Fruit fly (Drosophila melanogaster) whole organism, prepupa: ENCODE data around the gene wts.

Experiments
- Blimp-1 ChIP-seq: fragments of 200-800 bp; sonication (Bioruptor generic); optimal IDR thresholded peaks from 3 replicates; lab custom pipeline; 2017; ENCODE audit warnings: missing biosample characterization, missing genetic modification characterization, mild to moderate bottlenecking, moderate library complexity, missing genetic modification reagents
- CG10669 ChIP-seq: fragments of 200-800 bp; sonication (Bioruptor generic); optimal IDR thresholded peaks from 3 replicates; lab custom pipeline; 2018; ENCODE audit warnings: missing biosample characterization, mild to moderate bottlenecking, missing genetic modification characterization, moderate library complexity
- CG11294 ChIP-seq: fragments of 200-800 bp; sonication (Bioruptor generic); IDR thresholded peaks from 2 replicates; pipeline ENCODE4 v1.3.6; 2022; ENCODE audit warnings: missing biosample characterization, missing genetic modification characterization
- CG11762 ChIP-seq: fragments of 200-800 bp; sonication (Bioruptor generic); optimal IDR thresholded peaks from 3 replicates; lab custom pipeline; 2016; ENCODE audit warnings: missing biosample characterization, missing genetic modification characterization; ENCODE audit not compliant: insufficient read depth
- CG11902 ChIP-seq: fragments of 200-800 bp; sonication (Bioruptor generic); optimal IDR thresholded peaks from 3 replicates; lab custom pipeline; 2016; ENCODE audit warnings: missing biosample characterization, missing genetic modification characterization
- CG1621 ChIP-seq: fragments of 200-800 bp; sonication (Bioruptor generic); optimal IDR thresholded peaks from 3 replicates; lab custom pipeline; 2018; ENCODE audit warnings: missing biosample characterization, mild to moderate bottlenecking, missing genetic modification characterization
- CG16779 ChIP-seq: fragments of 200-800 bp; sonication (Bioruptor generic); optimal IDR thresholded peaks from 3 replicates; lab custom pipeline; 2017; ENCODE audit warnings: missing biosample characterization, mild to moderate bottlenecking, missing genetic modification characterization
- CG3032 ChIP-seq: fragments of 200-800 bp; optimal IDR thresholded peaks from 2 replicates; lab custom pipeline; 2019; ENCODE audit warnings: missing biosample characterization, mild to moderate bottlenecking, missing genetic modification characterization, moderate library complexity
- CG31627 ChIP-seq: fragments of 200-800 bp; sonication (Bioruptor generic); optimal IDR thresholded peaks from 3 replicates; lab custom pipeline; 2016; ENCODE audit warnings: missing biosample characterization, missing genetic modification characterization
- CG34406 ChIP-seq: fragments of 200-800 bp; sonication (Bioruptor generic); optimal IDR thresholded peaks from 3 replicates; lab custom pipeline; 2016; ENCODE audit warnings: missing biosample characterization, missing genetic modification characterization
- CG3919 ChIP-seq: fragments of 200-800 bp; sonication (Bioruptor generic); optimal IDR thresholded peaks from 3 replicates; lab custom pipeline; 2016; ENCODE audit warnings: missing biosample characterization, missing genetic modification characterization
- CG4318 ChIP-seq: fragments of 200-800 bp; sonication (Bioruptor generic); optimal IDR thresholded peaks from 3 replicates; lab custom pipeline; 2017; ENCODE audit warnings: missing biosample characterization, mild to moderate bottlenecking, missing genetic modification characterization
- CG6163 ChIP-seq: fragments of 200-800 bp; sonication (Bioruptor generic); IDR thresholded peaks from 3 replicates; pipeline ENCODE4 v1.3.6; 2022; ENCODE audit warnings: missing biosample characterization, missing genetic modification characterization
- CG6276 ChIP-seq: fragments of 200-800 bp; sonication (Bioruptor generic); optimal IDR thresholded peaks from 2 replicates; lab custom pipeline; 2017; ENCODE audit warnings: missing biosample characterization, mild to moderate bottlenecking, missing genetic modification characterization
- CG6792 ChIP-seq: fragments of 200-800 bp; sonication (Bioruptor generic); optimal IDR thresholded peaks from 3 replicates; lab custom pipeline; 2016; ENCODE audit warnings: missing biosample characterization, missing genetic modification characterization
- CG6854 ChIP-seq: fragments of 200-800 bp; sonication (Bioruptor generic); optimal IDR thresholded peaks from 2 replicates; lab custom pipeline; 2017; ENCODE audit warnings: missing biosample characterization, mild to moderate bottlenecking, missing genetic modification characterization
- CG7368 ChIP-seq: fragments of 200-800 bp; sonication (Bioruptor generic); optimal IDR thresholded peaks from 3 replicates; lab custom pipeline; 2016; ENCODE audit warnings: missing biosample characterization, missing genetic modification characterization
- CG8319 ChIP-seq: fragments of 200-800 bp; sonication (Bioruptor generic); optimal IDR thresholded peaks from 3 replicates; lab custom pipeline; 2016; ENCODE audit warnings: missing biosample characterization, missing genetic modification characterization
- Eip75B ChIP-seq: fragments of 200-800 bp; sonication (Bioruptor generic); optimal IDR thresholded peaks from 3 replicates; lab custom pipeline; 2016; ENCODE audit warnings: missing biosample characterization, missing genetic modification characterization
- Eip78C ChIP-seq: fragments of 200-800 bp; sonication (Bioruptor generic); peaks from one replicate; lab custom pipeline; 2016; ENCODE audit warnings: missing biosample characterization, missing genetic modification characterization
- Eip93F ChIP-seq: fragments of 200-800 bp; sonication (Bioruptor generic); optimal IDR thresholded peaks from 2 replicates; lab custom pipeline; 2016; ENCODE audit warnings: missing biosample characterization, mild to moderate bottlenecking, missing genetic modification characterization
- Ets96B ChIP-seq: fragments of 200-800 bp; optimal IDR thresholded peaks from 2 replicates; lab custom pipeline; 2019; ENCODE audit warnings: missing biosample characterization, mild to moderate bottlenecking, missing genetic modification characterization, moderate library complexity
- Hr38 ChIP-seq: sonication (Bioruptor generic); optimal IDR thresholded peaks from 2 replicates; lab custom pipeline; 2016; ENCODE audit warnings: missing biosample characterization, missing genetic modification characterization
- Hr39 ChIP-seq: fragments of 200-800 bp; sonication (Bioruptor generic); optimal IDR thresholded peaks from 2 replicates; lab custom pipeline; 2016; ENCODE audit warnings: missing biosample characterization, missing genetic modification characterization
- Hr4 ChIP-seq: fragments of 200-800 bp; sonication (Bioruptor generic); optimal IDR thresholded peaks from 3 replicates; lab custom pipeline; 2016; ENCODE audit warnings: missing biosample characterization, missing genetic modification characterization
- Lpt ChIP-seq: fragments of 200-800 bp; sonication (Bioruptor generic); optimal IDR thresholded peaks from 3 replicates; lab custom pipeline; 2016; ENCODE audit warnings: missing biosample characterization, missing genetic modification characterization
- Met ChIP-seq: fragments of 200-800 bp; sonication (Bioruptor generic); optimal IDR thresholded peaks from 3 replicates; lab custom pipeline; 2016; ENCODE audit warnings: missing biosample characterization, missing genetic modification characterization
- Smox ChIP-seq: fragments of 200-800 bp; sonication (Bioruptor generic); optimal IDR thresholded peaks from 3 replicates; lab custom pipeline; 2016; ENCODE audit warnings: missing biosample characterization, missing genetic modification characterization
- Sox102F ChIP-seq: fragments of 200-800 bp; sonication (Bioruptor generic); optimal IDR thresholded peaks from 2 replicates; lab custom pipeline; 2016; ENCODE audit warnings: missing biosample characterization, mild to moderate bottlenecking, missing genetic modification characterization
- Sox14 ChIP-seq: fragments of 200-800 bp; sonication (Bioruptor generic); optimal IDR thresholded peaks from 3 replicates; lab custom pipeline; 2016; ENCODE audit warnings: missing biosample characterization, missing genetic modification characterization
- achi ChIP-seq: fragments of 200-800 bp; sonication (Bioruptor generic); optimal IDR thresholded peaks from 3 replicates; lab custom pipeline; 2016; ENCODE audit warnings: missing biosample characterization, missing genetic modification characterization
- acj6 ChIP-seq: fragments of 200-800 bp; sonication (Bioruptor generic); optimal IDR thresholded peaks from 3 replicates; lab custom pipeline; 2016; ENCODE audit warnings: missing biosample characterization, missing genetic modification characterization
- cyc ChIP-seq: fragments of 200-800 bp; sonication (Bioruptor generic); optimal IDR thresholded peaks from 3 replicates; lab custom pipeline; 2016; ENCODE audit warnings: missing biosample characterization, missing genetic modification characterization
- dsx ChIP-seq: fragments of 200-800 bp; optimal IDR thresholded peaks from 3 replicates; lab custom pipeline; 2019; ENCODE audit warnings: missing biosample characterization, mild to moderate bottlenecking, missing genetic modification characterization, moderate library complexity; ENCODE audit not compliant: poor library complexity, severe bottlenecking
- eg ChIP-seq: fragments of 200-800 bp; sonication (Bioruptor generic); IDR thresholded peaks from 3 replicates; pipeline ENCODE4 v1.3.6; 2022; ENCODE audit warnings: missing biosample characterization, missing genetic modification characterization
- esn ChIP-seq: fragments of 200-800 bp; sonication (Bioruptor generic); optimal IDR thresholded peaks from 2 replicates; lab custom pipeline; 2016; ENCODE audit warnings: missing biosample characterization, mild to moderate bottlenecking, missing genetic modification characterization, moderate library complexity
- fd85E ChIP-seq: fragments of 200-800 bp; sonication (Bioruptor generic); optimal IDR thresholded peaks from 3 replicates; lab custom pipeline; 2016; ENCODE audit warnings: missing biosample characterization, missing genetic modification characterization
- fkh ChIP-seq: fragments of 200-800 bp; sonication (Bioruptor generic); optimal IDR thresholded peaks from 3 replicates; lab custom pipeline; 2017; ENCODE audit warnings: missing biosample characterization, mild to moderate bottlenecking, missing genetic modification characterization, moderate library complexity
- lz ChIP-seq: fragments of 200-800 bp; sonication (Bioruptor generic); optimal IDR thresholded peaks from 3 replicates; lab custom pipeline; 2016; ENCODE audit warnings: missing biosample characterization, missing genetic modification characterization
- net ChIP-seq: fragments of 200-800 bp; sonication (Bioruptor generic); optimal IDR thresholded peaks from 3 replicates; lab custom pipeline; 2016; ENCODE audit warnings: missing biosample characterization, missing genetic modification characterization
- pdm3 ChIP-seq: fragments of 200-800 bp; sonication (Bioruptor generic); optimal IDR thresholded peaks from 3 replicates; lab custom pipeline; 2016; ENCODE audit warnings: missing biosample characterization, missing genetic modification characterization
- salr ChIP-seq, 2 experiments: fragments of 200-800 bp; sonication (Bioruptor generic); optimal IDR thresholded peaks; 3 replicates each; lab custom pipeline; 2016 to 2018; ENCODE audit warnings: missing biosample characterization in 2 of 2, missing genetic modification characterization in 2 of 2, mild to moderate bottlenecking in 1 of 2
- spab ChIP-seq: fragments of 200-800 bp; sonication (Bioruptor generic); optimal IDR thresholded peaks from 2 replicates; lab custom pipeline; 2017; ENCODE audit warnings: missing biosample characterization, mild to moderate bottlenecking, missing genetic modification characterization, missing genetic modification reagents
- ss ChIP-seq, 2 experiments: fragments of 200-800 bp; sonication (Bioruptor generic); optimal IDR thresholded peaks; 2 replicates in 1 of 2; 3 replicates in 1 of 2; lab custom pipeline; 2017 to 2018; ENCODE audit warnings: mild to moderate bottlenecking in 2 of 2, missing biosample characterization in 2 of 2, missing genetic modification characterization in 2 of 2, moderate library complexity in 1 of 2
- topi ChIP-seq: fragments of 200-800 bp; sonication (Bioruptor generic); optimal IDR thresholded peaks from 3 replicates; lab custom pipeline; 2016; ENCODE audit warnings: missing biosample characterization, missing genetic modification characterization
- vri ChIP-seq: fragments of 200-800 bp; sonication (Bioruptor generic); optimal IDR thresholded peaks from 3 replicates; lab custom pipeline; 2016; ENCODE audit warnings: missing biosample characterization, mild to moderate bottlenecking, missing genetic modification characterization

The wts gene

dm6 chr3R:30796715-30797114 is 9.7 kb downstream of the wts start (continued):
- TF ChIP-seq CG16779 (tag; lab: Kevin White, UChicago) = no peak
- no peak for TF ChIP-seq fd85E
- peak; percentile 44 for TF ChIP-seq lz (GFP tag; lab: Kevin White, UChicago)
- peak; percentile 26 for TF ChIP-seq CG3919 (GFP tag; lab: Kevin White, UChicago)
- peak in 1 of 2 experiments; percentile 23 for TF ChIP-seq salr (GFP tag; optimal IDR thresholded peaks at IDR 0.05; lab: Kevin White, UChicago)
- peak; percentile 19 for TF ChIP-seq CG4318
- TF ChIP-seq CG10669 (GFP tag; lab: Kevin White, UChicago) = peak; percentile 11
- TF ChIP-seq Hr38 (GFP tag; lab: Kevin White, UChicago) = peak; percentile 7
- TF ChIP-seq Lpt (GFP tag; lab: Kevin White, UChicago) = peak; percentile 12
- TF ChIP-seq achi (GFP tag; lab: Kevin White, UChicago) = peak; percentile 34
- no peak for TF ChIP-seq spab (GFP tag; lab: Kevin White, UChicago)
- peak; percentile 36 for TF ChIP-seq Sox102F (GFP tag; lab: Kevin White, UChicago)
- TF ChIP-seq fkh = no peak
- peak; percentile 31 for TF ChIP-seq Eip75B
- peak; percentile 65 for TF ChIP-seq pdm3 (GFP tag; lab: Kevin White, UChicago)
- peak; percentile 26 for TF ChIP-seq CG3032 (tag; lab: Kevin White, UChicago)
- peak; percentile 86 for TF ChIP-seq eg (GFP tag; lab: Robert Waterston, UW)
- TF ChIP-seq, all 60 proteins: peak for 47

- no peak for TF ChIP-seq acj6 (GFP tag; lab: Kevin White, UChicago)
- TF ChIP-seq CG34406 (GFP tag; lab: Kevin White, UChicago) = no peak
- peak; percentile 40 for TF ChIP-seq Eip75B
- no peak for TF ChIP-seq cyc (GFP tag; lab: Kevin White, UChicago)
- peak; percentile 30 for TF ChIP-seq CG3032 (tag; lab: Kevin White, UChicago)
- TF ChIP-seq CG11762 (GFP tag; lab: Kevin White, UChicago) = no peak
- peak; percentile 6 for TF ChIP-seq CG6854 (GFP tag; lab: Kevin White, UChicago)
- no peak for TF ChIP-seq spab (GFP tag; lab: Kevin White, UChicago)
- peak; percentile 50 for TF ChIP-seq Met (GFP tag; lab: Kevin White, UChicago)
- TF ChIP-seq Smox (GFP tag; lab: Kevin White, UChicago) = no peak
- peak; percentile 50 to 61 for TF ChIP-seq ss (GFP tag; optimal IDR thresholded peaks at IDR 0.05; lab: Kevin White, UChicago)
- no peak for TF ChIP-seq achi (GFP tag; lab: Kevin White, UChicago)
- TF ChIP-seq CG6276 (GFP tag; lab: Kevin White, UChicago) = no peak
- TF ChIP-seq Hr39 (GFP tag; lab: Kevin White, UChicago) = no peak
- TF ChIP-seq CG6792 (GFP tag; lab: Kevin White, UChicago) = no peak
- TF ChIP-seq vri = no peak
- no peak for TF ChIP-seq Hr38 (GFP tag; lab: Kevin White, UChicago)
- TF ChIP-seq esn (GFP tag; lab: Kevin White, UChicago) = peak; percentile 14
- TF ChIP-seq CG4318 = no peak
- TF ChIP-seq CG7368 (GFP tag; lab: Kevin White, UChicago) = no peak
- TF ChIP-seq Ets96B (tag; lab: Kevin White, UChicago) = peak; percentile 20
- TF ChIP-seq net (GFP tag; lab: Kevin White, UChicago) = peak; percentile 81
- peak; percentile 17 for TF ChIP-seq CG31627 (GFP tag; lab: Kevin White, UChicago)
- no peak for TF ChIP-seq Eip93F
- peak; percentile 3 for TF ChIP-seq fkh
- no peak for TF ChIP-seq CG11902 (GFP tag; lab: Kevin White, UChicago)
- TF ChIP-seq CG1621 (tag; lab: Kevin White, UChicago) = no peak
- peak; percentile 85 for TF ChIP-seq Eip78C
- TF ChIP-seq Blimp-1 (GFP tag; lab: Kevin White, UChicago) = peak; percentile 8
- peak; percentile 32 for TF ChIP-seq Lpt (GFP tag; lab: Kevin White, UChicago)
- no peak for TF ChIP-seq Hr4 (GFP tag; lab: Kevin White, UChicago)
- peak; percentile 9 for TF ChIP-seq lz (GFP tag; lab: Kevin White, UChicago)
- TF ChIP-seq topi (GFP tag; lab: Kevin White, UChicago) = peak; percentile 17
- TF ChIP-seq CG10669 (GFP tag; lab: Kevin White, UChicago) = peak; percentile 40
- peak; percentile 80; the same call in 2 of the 3 replicates for TF ChIP-seq CG6163
- no peak for TF ChIP-seq salr (GFP tag; optimal IDR thresholded peaks at IDR 0.05; lab: Kevin White, UChicago)
- TF ChIP-seq CG11294 (GFP tag; lab: Robert Waterston, UW) = no peak
- no peak for TF ChIP-seq CG3919 (GFP tag; lab: Kevin White, UChicago)
- no peak for TF ChIP-seq eg (GFP tag; lab: Robert Waterston, UW)
- peak; percentile 1 for TF ChIP-seq Sox102F (GFP tag; lab: Kevin White, UChicago)
- peak; percentile 34 for TF ChIP-seq dsx (GFP tag; lab: Kevin White, UChicago)
- peak; percentile 62 for TF ChIP-seq Sox14 (GFP tag; lab: Kevin White, UChicago)
- TF ChIP-seq CG8319 = no peak
Observed at dm6 chr3R:30794564-30795313, 11.7 kb downstream of the wts start.
